Fruit fly (Drosophila melanogaster) whole organism, larva: Measurements from ENCODE around the gene CG5214.

Experiments used
- noc ChIP-seq: fragments of 200-800 bp; sonication (Bioruptor generic); optimal IDR thresholded peaks from 3 replicates; lab custom pipeline; 2019; ENCODE audit warnings: missing biosample characterization, mild to moderate bottlenecking, missing genetic modification characterization, moderate library complexity

Gene CG5214

DNA sequence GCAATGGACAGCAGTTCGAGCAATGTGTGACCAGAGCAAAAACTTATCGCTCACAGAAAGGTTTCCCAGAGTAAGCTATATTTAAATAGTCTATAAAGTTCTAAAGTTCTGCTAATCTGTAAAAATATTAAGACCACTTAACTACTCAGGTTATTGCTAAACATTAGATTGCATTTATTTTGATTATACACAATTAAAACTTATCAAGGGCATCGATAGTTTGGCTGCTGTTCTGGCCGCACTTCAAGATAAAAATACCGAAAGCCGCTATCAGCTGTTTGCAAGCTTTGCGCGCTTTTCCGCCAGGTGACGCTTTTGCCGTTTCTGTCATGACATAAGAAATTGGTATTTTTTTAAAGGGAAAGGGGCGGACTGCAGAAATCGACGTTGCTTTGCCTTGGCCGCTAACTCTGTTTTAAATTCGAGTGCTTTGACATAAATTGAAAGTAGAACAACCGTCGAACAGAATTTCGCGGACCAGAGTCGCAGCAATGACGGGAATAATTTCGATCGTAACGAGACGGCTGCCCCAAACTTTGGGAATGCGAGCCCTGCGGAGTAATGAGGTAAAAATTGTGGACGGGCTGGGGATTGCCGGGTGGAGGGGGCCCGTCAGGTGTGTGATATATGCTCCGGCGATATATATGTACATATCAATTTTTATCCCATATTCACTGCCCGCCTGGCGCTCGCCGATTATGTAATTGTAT lies at the start of gene CG5214, which contains the start of gene CG17734:
Gene CG5214, plus strand, starts transcription at position 352 of the 710 bp plus-strand sequence.
Gene CG17734, minus strand, starts transcription at position 49 of the 710 bp plus-strand sequence.
- no peak for TF ChIP-seq noc (tag; lab: Kevin White, UChicago)

DNA sequence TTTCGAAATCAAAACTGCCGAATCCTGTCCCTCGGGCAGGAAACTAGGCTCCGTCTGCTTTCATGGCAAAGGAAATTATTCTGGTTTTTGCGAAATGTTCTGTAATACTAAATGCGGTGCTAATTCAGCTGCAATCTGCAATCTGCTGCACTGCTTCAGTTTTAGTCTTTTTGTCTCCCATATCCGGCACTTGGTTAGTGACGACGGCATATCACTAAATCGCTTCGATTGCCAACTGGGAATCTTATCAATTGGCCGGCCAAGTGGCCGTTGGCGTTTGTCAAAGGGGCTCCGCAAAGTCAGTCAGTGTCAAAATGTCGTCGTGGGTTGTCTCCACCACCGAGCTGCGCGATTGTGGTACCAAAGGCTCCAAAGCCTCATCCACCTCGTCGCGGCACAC lies 48.3 kb upstream of the CG5214 start, which contains the start of gene CG18577:
Gene CG18577, plus strand, starts transcription at position 301 of the 400 bp plus-strand sequence.
- TF ChIP-seq noc (tag; lab: Kevin White, UChicago), result no peak

DNA sequence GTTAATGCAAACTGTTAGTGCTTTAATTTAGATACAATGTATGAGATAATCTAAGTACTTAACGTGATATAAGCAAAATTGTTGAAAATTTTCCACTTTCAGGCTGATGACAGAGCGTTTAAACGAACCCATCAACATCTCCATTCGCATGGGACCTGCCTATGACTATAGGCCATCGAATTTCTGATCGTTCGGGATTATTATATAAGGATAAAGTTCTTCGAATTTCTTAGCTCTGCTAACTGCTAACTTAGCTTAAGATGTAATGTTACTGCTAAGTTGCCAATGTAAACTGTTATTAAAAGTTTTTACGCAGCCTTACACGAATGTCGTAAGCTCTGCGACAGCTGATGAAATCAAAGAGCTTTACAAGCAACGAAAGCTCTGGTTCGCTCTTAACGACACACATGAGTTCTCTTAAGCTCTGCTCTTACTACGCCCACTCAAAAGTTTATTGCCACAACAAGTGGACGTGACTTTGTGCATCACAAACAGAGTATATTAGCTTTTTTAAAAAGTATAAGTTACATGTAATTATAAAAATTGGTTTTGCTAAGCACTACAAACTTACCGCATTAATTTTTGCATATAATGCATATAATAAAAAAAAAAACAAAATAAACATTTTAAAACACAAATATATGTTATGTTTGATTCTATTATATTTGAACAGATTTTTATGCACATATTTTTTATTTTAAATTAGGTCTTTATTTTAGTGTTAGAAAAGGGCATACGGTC lies 47.3 kb upstream of the CG5214 start:
- peak; percentile 98 for TF ChIP-seq noc (tag; lab: Kevin White, UChicago)

DNA sequence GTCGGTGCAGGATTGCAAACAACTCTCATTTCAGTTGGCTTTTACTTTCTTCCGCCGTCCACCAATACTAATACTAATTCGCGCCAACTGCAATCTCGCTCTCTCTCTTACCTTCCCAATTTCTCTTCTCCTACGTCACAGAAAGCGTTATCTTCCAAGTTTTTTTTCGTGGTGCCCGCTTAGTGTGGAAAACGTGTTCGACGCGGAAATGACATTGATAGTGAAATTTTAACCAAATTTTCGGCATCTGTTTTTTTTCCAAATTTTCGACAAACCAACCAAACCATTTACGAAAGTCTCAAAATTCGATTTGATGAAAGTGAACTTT lies 46.7 kb upstream of the CG5214 start, which contains the start of gene cu:
Gene cu, plus strand, starts transcription at position 204 of the 328 bp plus-strand sequence.
- no peak for TF ChIP-seq noc (tag; lab: Kevin White, UChicago)

- peak; percentile 34 for TF ChIP-seq noc (tag; lab: Kevin White, UChicago)
Measured at dm6 chr3R:11198062-11198472, 46.0 kb upstream of the CG5214 start.

DNA sequence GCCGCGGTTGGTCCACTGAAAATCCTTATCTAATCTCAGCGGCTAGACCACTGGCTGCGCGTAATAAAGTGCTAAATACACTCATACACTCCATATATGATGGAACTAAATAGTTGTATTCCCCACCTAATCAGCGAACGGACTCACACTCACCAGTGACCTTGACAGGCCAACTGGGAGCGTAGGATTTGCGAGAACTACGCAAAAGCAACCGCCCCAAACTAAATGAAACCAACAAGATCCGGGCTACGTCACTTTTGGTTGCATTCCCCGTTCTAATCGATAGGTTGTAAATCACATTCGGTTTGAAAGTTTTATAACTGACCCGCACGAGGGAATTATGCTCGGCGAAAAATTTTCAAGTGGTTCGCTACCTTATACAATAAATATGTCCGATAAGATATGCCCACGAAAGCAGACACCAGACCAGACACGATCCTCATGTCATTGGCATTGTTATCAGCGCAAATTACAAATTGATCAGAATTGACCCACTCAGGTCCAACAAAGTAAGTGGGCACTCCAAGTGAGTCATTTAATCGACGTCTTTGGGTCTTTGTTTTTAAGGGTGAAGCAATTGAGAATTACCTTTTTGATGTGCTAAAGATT lies 44.8 kb upstream of the CG5214 start:
- peak; percentile 71 for TF ChIP-seq noc (tag; lab: Kevin White, UChicago)

DNA sequence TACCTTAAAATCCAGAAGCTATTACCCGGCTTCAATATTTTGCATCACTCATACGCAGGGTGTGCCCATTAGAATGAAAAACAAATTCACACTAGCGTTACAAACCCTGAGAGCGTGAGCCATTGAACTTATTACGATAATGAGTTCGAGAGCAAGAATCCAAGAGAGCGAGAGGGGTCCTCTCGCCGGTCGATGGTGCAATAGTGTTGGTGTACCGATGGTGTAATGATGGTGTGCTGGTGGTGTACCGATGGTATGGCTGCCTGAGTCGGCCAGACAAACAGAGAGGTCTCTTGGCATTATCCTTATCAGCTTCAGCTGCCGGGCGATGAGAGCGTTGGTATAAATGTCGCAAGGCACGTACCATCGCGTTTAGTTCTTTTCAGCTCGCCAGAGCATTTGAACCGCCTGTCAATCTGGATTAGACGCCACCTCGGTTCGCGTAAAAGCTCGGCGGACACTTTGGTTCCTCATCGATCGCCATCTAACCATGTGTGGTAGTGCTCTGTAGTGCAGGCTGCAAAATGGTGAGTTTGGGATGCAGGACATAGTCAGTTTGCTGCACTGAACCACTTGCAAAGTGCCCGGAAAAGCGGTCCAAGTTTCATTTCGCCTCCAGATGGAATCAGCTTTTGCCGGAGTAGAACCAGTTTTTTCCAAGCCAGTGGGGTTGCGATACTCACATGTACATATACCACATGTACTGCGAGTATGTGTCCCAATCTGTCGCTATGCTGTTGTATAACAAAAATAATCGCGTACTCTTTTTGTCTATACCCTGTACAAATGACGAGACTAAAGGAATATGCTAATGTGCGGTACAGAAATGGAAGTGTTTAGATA lies 43.8 kb upstream of the CG5214 start:
- no peak for TF ChIP-seq noc (tag; lab: Kevin White, UChicago)

DNA sequence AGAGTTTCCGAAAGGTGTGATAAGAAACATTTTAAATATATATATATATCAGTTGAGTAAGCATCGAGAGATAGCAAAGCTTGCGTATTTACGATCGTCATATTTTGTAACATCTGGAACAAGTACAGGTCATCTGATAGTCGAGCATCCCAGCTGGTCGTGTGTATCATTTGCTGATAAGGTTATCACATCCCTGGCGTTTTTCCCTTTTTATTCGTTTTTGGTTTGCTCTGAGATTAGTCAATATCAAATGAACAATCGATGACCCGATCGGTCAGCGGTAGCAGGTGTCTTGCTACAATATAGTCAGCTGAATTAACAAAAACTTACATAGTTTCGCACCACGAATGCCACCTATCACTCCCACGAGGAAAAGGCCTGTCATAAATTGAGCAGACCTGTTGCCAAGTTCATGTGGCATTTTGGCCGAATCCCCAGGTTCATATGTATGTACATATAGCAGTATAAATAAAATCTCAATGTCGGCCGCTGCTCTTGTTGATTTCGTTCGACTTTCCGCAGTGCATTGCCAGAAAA lies 43.1 kb upstream of the CG5214 start:
- TF ChIP-seq noc (tag; lab: Kevin White, UChicago), result peak; percentile 94

DNA sequence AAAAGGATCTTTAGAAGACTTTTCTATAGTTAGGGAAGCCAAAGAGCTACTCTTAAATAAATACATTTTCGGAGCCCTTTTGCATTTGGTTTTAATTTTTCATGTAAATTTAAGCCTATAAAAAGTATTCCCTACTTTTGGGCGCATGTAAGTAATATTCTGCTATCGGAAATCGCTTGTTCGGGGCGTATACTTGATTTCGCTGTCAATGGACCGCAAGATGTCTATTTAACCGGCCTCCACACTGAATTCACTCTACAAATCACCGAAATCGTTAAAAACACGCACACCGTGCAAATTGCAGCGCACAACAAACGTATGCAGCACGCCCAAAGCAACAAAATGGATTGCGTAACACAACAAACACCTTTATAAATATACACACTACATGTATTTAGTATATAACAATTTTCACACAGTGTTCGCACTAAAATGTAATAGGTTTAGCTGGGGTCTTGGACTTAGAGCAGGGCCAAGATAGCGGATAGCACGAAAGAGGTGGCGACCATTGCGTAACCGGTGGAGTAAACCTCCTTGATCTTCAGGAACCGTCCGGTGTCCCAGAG lies 35.3 kb upstream of the CG5214 start:
- TF ChIP-seq noc (tag; lab: Kevin White, UChicago), result no peak

DNA sequence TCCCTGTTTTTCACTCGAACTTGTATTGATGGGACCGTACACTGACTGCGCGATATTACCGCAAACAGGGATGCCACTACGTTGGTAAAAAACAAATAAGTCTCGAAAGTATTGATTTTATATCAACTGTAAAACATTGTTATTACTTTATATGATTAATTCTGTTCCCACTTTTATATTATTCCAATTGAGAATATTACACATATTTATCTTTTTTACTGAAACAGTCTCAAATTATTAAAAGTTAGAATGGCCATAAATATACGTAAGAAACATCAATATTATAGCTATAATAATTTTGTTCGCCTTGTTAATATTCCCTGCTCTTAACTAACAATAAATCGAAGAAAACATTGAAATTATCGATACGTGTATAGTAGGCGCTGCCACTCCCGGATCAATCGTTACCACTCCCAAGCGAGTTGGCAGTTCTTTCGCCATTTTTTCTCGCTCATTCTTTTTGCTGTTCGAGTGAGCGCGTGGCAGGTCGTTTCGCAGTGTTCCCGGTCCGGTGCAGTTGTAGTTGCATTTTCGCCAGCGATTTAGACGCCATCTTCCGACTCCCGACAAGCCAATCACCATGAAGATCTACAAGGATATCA lies 34.2 kb upstream of the CG5214 start, which contains the start of the genes SdhC and Tctp:
Gene SdhC, minus strand, starts transcription at position 49 of the 602 bp plus-strand sequence.
Gene Tctp, plus strand, starts transcription at position 447 of the 602 bp plus-strand sequence.
- peak; percentile 63 for TF ChIP-seq noc (tag; lab: Kevin White, UChicago)

DNA sequence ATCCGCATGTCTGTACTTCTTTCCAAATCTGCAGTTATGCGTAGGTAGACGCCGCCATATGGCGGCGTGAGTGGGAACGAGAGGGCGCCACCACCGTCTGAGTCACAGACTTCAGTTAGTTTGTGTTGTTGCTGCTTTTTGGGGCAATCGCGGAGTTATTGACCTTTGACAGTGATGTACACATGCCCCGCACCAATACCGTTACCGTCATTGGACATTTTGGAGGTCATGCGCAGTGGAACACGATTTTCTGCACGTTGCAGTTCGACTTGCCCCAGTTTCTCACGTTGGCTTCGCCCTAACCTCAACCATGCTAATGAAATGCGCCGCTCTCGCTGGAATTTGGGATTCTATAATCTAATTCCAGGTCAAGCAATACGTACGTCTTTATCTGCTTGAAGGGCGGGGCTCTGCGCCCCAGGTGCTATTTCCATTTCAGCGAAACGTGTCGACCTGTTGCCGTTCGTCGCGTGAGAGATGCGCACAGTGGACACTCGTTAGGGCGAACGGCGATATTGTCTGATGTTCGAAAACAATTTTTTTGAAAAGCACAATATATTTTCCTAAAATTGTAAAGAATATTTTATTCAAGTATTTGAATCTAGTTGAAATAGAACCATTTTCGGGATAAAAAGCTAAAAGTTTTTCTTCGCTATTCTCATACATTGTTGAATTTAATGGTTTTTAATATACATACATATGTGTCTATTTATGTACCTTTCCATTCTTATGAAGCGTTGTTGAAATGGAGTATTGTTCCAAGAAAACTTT lies 32.6 kb upstream of the CG5214 start:
- peak; percentile 68 for TF ChIP-seq noc (tag; lab: Kevin White, UChicago)

- peak; percentile 85 for TF ChIP-seq noc (tag; lab: Kevin White, UChicago)
Measured at dm6 chr3R:11214449-11214950, 29.6 kb upstream of the CG5214 start, which contains the start of gene ZnT86D. Gene ZnT86D (minus strand): TSS chr3R:11214539.

- peak; percentile 69 for TF ChIP-seq noc (tag; lab: Kevin White, UChicago)
Measured at dm6 chr3R:11216156-11216630, 27.9 kb upstream of the CG5214 start, which contains the start of the genes RpS25 and CG4820. Gene RpS25 (minus strand): TSS chr3R:11216287. Gene CG4820 (plus strand): TSS chr3R:11216535.
